Worm (Caenorhabditis elegans) whole organism, young adult: ENCODE data around the gene T24B8.7.

ENCODE experiments used
- F10E7.11 ChIP-seq: sonication (generic microtip); optimal IDR thresholded peaks from 2 replicates; lab custom pipeline; 2017; ENCODE audit warnings: mild to moderate bottlenecking, missing genetic modification characterization, moderate library complexity, missing compliant biosample characterization
- F49E8.2 ChIP-seq: sonication (generic microtip); optimal IDR thresholded peaks from 3 replicates; lab custom pipeline; 2017; ENCODE audit warnings: missing genetic modification characterization, mild to moderate bottlenecking, missing compliant biosample characterization, antibody characterized with exemption, moderate library complexity; ENCODE audit not compliant: insufficient read depth
- dpff-1 ChIP-seq: sonication (generic microtip); optimal IDR thresholded peaks from 2 replicates; lab custom pipeline; 2017; ENCODE audit warnings: mild to moderate bottlenecking, missing genetic modification characterization, missing compliant biosample characterization
- efl-1 ChIP-seq: fragments of 150-350 bp; optimal IDR thresholded peaks from 2 replicates; lab custom pipeline; 2014; ENCODE audit warnings: missing biosample characterization, missing genetic modification reagents, missing genetic modification characterization
- fkh-3 ChIP-seq: sonication (generic microtip); optimal IDR thresholded peaks from 2 replicates; lab custom pipeline; 2016; ENCODE audit warnings: mild to moderate bottlenecking, missing genetic modification characterization, missing compliant biosample characterization
- pha-4 ChIP-seq: fragments of 150-350 bp; sonication (generic microtip); optimal IDR thresholded peaks from 2 replicates; lab custom pipeline; 2014; ENCODE audit warnings: missing biosample characterization, missing genetic modification reagents, missing genetic modification characterization
- snpc-4 ChIP-seq, 5 experiments: fragments of 150-350 bp in 1 of 5; sonication (generic microtip) in 4 of 5; optimal IDR thresholded peaks; 2 replicates each; lab custom pipeline; 2014 to 2018; ENCODE audit warnings: missing genetic modification characterization in 5 of 5, missing biosample characterization in 3 of 5, antibody characterized with exemption in 2 of 5, mild to moderate bottlenecking in 2 of 5, missing compliant biosample characterization in 2 of 5, missing genotype in 2 of 5, moderate library complexity in 2 of 5, missing genetic modification reagents in 1 of 5
- tlf-1 ChIP-seq: fragments of 200-800 bp; sonication (Bioruptor generic); optimal IDR thresholded peaks from 2 replicates; lab custom pipeline; 2018; ENCODE audit warnings: mild to moderate bottlenecking, missing genetic modification characterization, missing compliant biosample characterization
- unc-130 ChIP-seq: sonication (generic microtip); optimal IDR thresholded peaks from 2 replicates; lab custom pipeline; 2016; ENCODE audit warnings: missing genetic modification reagents, missing genetic modification characterization, missing compliant biosample characterization

- TF ChIP-seq pha-4 (tag; lab: Kevin White, UChicago) (no peak), tlf-1 (GFP tag; lab: Kevin White, UChicago) (no peak), dpff-1 (tag; lab: Kevin White, UChicago) (no peak), efl-1 (GFP tag; lab: Kevin White, UChicago) (no peak), F49E8.2 (tag; lab: Kevin White, UChicago) (no peak), snpc-4 (GFP tag; optimal IDR thresholded peaks at IDR 0.05; lab: Kevin White, UChicago) (no peak), snpc-4 (tag; optimal IDR thresholded peaks at IDR 0.05; lab: Kevin White, UChicago) (no peak), unc-130 (GFP tag; lab: Kevin White, UChicago) (no peak), fkh-3 (no peak), F10E7.11 (tag; lab: Kevin White, UChicago) (no peak)
Measured at ce11 chrII:9042059-9042458, 11.4 kb downstream of the T24B8.7 start.
